Fruit fly (Drosophila melanogaster) whole organism, wandering third instar larva: Measurements from ENCODE around the gene CG14856.

Source experiments
- Abd-B ChIP-seq: fragments of >200 bp; optimal IDR thresholded peaks from 2 replicates; lab custom pipeline; 2017; ENCODE audit warnings: missing biosample characterization, missing genetic modification characterization
- CG32264 ChIP-seq: fragments of 200-800 bp; sonication (Bioruptor generic); optimal IDR thresholded peaks from 2 replicates; lab custom pipeline; 2016; ENCODE audit warnings: missing biosample characterization, missing genetic modification characterization
- CG9705 ChIP-seq: fragments of 200-800 bp; sonication (Bioruptor generic); optimal IDR thresholded peaks from 2 replicates; lab custom pipeline; 2018; ENCODE audit warnings: missing biosample characterization, mild to moderate bottlenecking, missing genetic modification characterization
- CrebA ChIP-seq: fragments of 200-800 bp; sonication (Bioruptor generic); optimal IDR thresholded peaks from 2 replicates; lab custom pipeline; 2016; ENCODE audit warnings: missing biosample characterization, mild to moderate bottlenecking, missing genetic modification characterization, borderline replicate concordance
- Dfd ChIP-seq: fragments of >200 bp; optimal IDR thresholded peaks from 2 replicates; lab custom pipeline; 2017; ENCODE audit warnings: missing biosample characterization, missing genetic modification characterization
- GATAd ChIP-seq: sonication (Bioruptor generic); optimal IDR thresholded peaks from 2 replicates; lab custom pipeline; 2016; ENCODE audit warnings: missing biosample characterization, missing genetic modification characterization
- HLH106 ChIP-seq: fragments of 200-800 bp; optimal IDR thresholded peaks from 3 replicates; lab custom pipeline; 2019; ENCODE audit warnings: missing biosample characterization, mild to moderate bottlenecking, missing genetic modification characterization, moderate library complexity
- Hnf4 ChIP-seq: fragments of 200-800 bp; sonication (Bioruptor generic); optimal IDR thresholded peaks from 2 replicates; lab custom pipeline; 2016; ENCODE audit warnings: missing biosample characterization, mild to moderate bottlenecking, missing genetic modification characterization
- Hr78 ChIP-seq: fragments of >200 bp; optimal IDR thresholded peaks from 2 replicates; lab custom pipeline; 2017; ENCODE audit warnings: missing biosample characterization, missing genetic modification characterization
- Jra ChIP-seq: sonication (Bioruptor generic); optimal IDR thresholded peaks from 2 replicates; lab custom pipeline; 2016; ENCODE audit warnings: missing biosample characterization, missing genetic modification characterization
- Mio ChIP-seq: sonication (Bioruptor generic); optimal IDR thresholded peaks from 2 replicates; lab custom pipeline; 2016; ENCODE audit warnings: missing biosample characterization, missing genetic modification characterization
- Myc ChIP-seq: fragments of >200 bp; optimal IDR thresholded peaks from 2 replicates; lab custom pipeline; 2017
- N ChIP-seq: fragments of >200 bp; optimal IDR thresholded peaks from 2 replicates; lab custom pipeline; 2018; ENCODE audit warnings: missing biosample characterization, missing external identifiers, missing genetic modification characterization
- OdsH ChIP-seq: fragments of 200-800 bp; sonication (Bioruptor generic); optimal IDR thresholded peaks from 2 replicates; lab custom pipeline; 2016; ENCODE audit warnings: missing biosample characterization, mild to moderate bottlenecking, missing genetic modification characterization
- Rel ChIP-seq, 2 experiments: fragments of 200-800 bp; sonication (Bioruptor generic) in 1 of 2; optimal IDR thresholded peaks; 2 replicates in 1 of 2; 3 replicates in 1 of 2; lab custom pipeline; 2016 to 2019; ENCODE audit warnings: mild to moderate bottlenecking in 2 of 2, missing biosample characterization in 2 of 2, missing genetic modification characterization in 2 of 2, moderate library complexity in 1 of 2
- Sp1 ChIP-seq: fragments of 200-800 bp; sonication (Bioruptor generic); optimal IDR thresholded peaks from 3 replicates; lab custom pipeline; 2019; ENCODE audit warnings: missing biosample characterization, mild to moderate bottlenecking, missing genetic modification characterization, moderate library complexity
- Vsx2 ChIP-seq: fragments of 200-300, 225-300 bp; sonication (Bioruptor generic); optimal IDR thresholded peaks from 2 replicates; lab custom pipeline; 2018; ENCODE audit warnings: missing biosample characterization, missing genetic modification characterization; ENCODE audit not compliant: partially characterized antibody
- br ChIP-seq: fragments of 200-800 bp; sonication (Bioruptor generic); optimal IDR thresholded peaks from 2 replicates; lab custom pipeline; 2016; ENCODE audit warnings: missing biosample characterization, missing genetic modification characterization
- brk ChIP-seq: fragments of 200-800 bp; sonication (Bioruptor generic); optimal IDR thresholded peaks from 2 replicates; lab custom pipeline; 2016; ENCODE audit warnings: missing biosample characterization, mild to moderate bottlenecking, missing genetic modification characterization
- dl ChIP-seq, 2 experiments: fragments of 175-275, 200-275 bp in 1 of 2; fragments of 200-275 bp in 1 of 2; sonication (Bioruptor generic); optimal IDR thresholded peaks; lab custom pipeline; 2018; ENCODE audit warnings: mild to moderate bottlenecking in 2 of 2, missing biosample characterization in 2 of 2, missing genetic modification characterization in 2 of 2, moderate library complexity in 2 of 2; ENCODE audit not compliant: partially characterized antibody in 2 of 2, insufficient read depth in 1 of 2
- dmrt93B ChIP-seq: fragments of 200-800 bp; sonication (Bioruptor generic); optimal IDR thresholded peaks from 2 replicates; lab custom pipeline; 2018; ENCODE audit warnings: missing biosample characterization, mild to moderate bottlenecking, missing genetic modification characterization
- dsf ChIP-seq: sonication (Bioruptor generic); optimal IDR thresholded peaks from 2 replicates; lab custom pipeline; 2016; ENCODE audit warnings: missing biosample characterization, missing genetic modification characterization, borderline replicate concordance
- ey ChIP-seq: fragments of 200-800 bp; sonication (Bioruptor generic); optimal IDR thresholded peaks from 2 replicates; lab custom pipeline; 2016; ENCODE audit warnings: missing biosample characterization, missing genetic modification characterization
- foxo ChIP-seq, 2 experiments: fragments of 200-800 bp; sonication (Bioruptor generic); optimal IDR thresholded peaks; 2 replicates in 1 of 2; 3 replicates in 1 of 2; lab custom pipeline; 2016 to 2017; ENCODE audit warnings: missing biosample characterization in 2 of 2, missing genetic modification characterization in 2 of 2
- fru ChIP-seq: fragments of 200-800 bp; sonication (Bioruptor generic); optimal IDR thresholded peaks from 3 replicates; lab custom pipeline; 2016; ENCODE audit warnings: missing biosample characterization, mild to moderate bottlenecking, missing genetic modification characterization
- h ChIP-seq: fragments of 200-800 bp; sonication (Bioruptor generic); optimal IDR thresholded peaks from 3 replicates; lab custom pipeline; 2016; ENCODE audit warnings: missing biosample characterization, mild to moderate bottlenecking, missing genetic modification characterization
- jim ChIP-seq: fragments of 175-275, 200-325 bp; sonication (Bioruptor generic); optimal IDR thresholded peaks from 2 replicates; lab custom pipeline; 2016; ENCODE audit warnings: missing biosample characterization, mild to moderate bottlenecking, missing genetic modification characterization
- lola ChIP-seq: fragments of >200 bp; optimal IDR thresholded peaks from 2 replicates; lab custom pipeline; 2017; ENCODE audit warnings: missing biosample characterization, missing genetic modification characterization
- pan ChIP-seq: fragments of >200 bp; optimal IDR thresholded peaks from 2 replicates; lab custom pipeline; 2017
- psq ChIP-seq: fragments of 200-800 bp; sonication (Bioruptor generic); optimal IDR thresholded peaks from 3 replicates; lab custom pipeline; 2017; ENCODE audit warnings: missing biosample characterization, mild to moderate bottlenecking, missing genetic modification characterization, moderate library complexity
- rgr ChIP-seq: fragments of 200-800 bp; sonication (Bioruptor generic); optimal IDR thresholded peaks from 3 replicates; lab custom pipeline; 2016; ENCODE audit warnings: missing biosample characterization, mild to moderate bottlenecking, missing genetic modification characterization
- sage ChIP-seq: fragments of 200-800 bp; sonication (Bioruptor generic); optimal IDR thresholded peaks from 2 replicates; lab custom pipeline; 2016; ENCODE audit warnings: missing biosample characterization, mild to moderate bottlenecking, missing genetic modification characterization
- sv ChIP-seq: fragments of 200-800 bp; sonication (Bioruptor generic); optimal IDR thresholded peaks from 3 replicates; lab custom pipeline; 2016; ENCODE audit warnings: missing biosample characterization, missing genetic modification characterization
- tai ChIP-seq: sonication (Bioruptor generic); optimal IDR thresholded peaks from 2 replicates; lab custom pipeline; 2016; ENCODE audit warnings: missing biosample characterization, missing genetic modification characterization
- usp ChIP-seq: fragments of >200 bp; optimal IDR thresholded peaks from 2 replicates; lab custom pipeline; 2017; ENCODE audit warnings: missing biosample characterization, missing genetic modification characterization
- woc ChIP-seq: sonication (Bioruptor generic); optimal IDR thresholded peaks from 2 replicates; lab custom pipeline; 2016; ENCODE audit warnings: missing biosample characterization, mild to moderate bottlenecking, missing genetic modification characterization

The CG14856 gene

DNA sequence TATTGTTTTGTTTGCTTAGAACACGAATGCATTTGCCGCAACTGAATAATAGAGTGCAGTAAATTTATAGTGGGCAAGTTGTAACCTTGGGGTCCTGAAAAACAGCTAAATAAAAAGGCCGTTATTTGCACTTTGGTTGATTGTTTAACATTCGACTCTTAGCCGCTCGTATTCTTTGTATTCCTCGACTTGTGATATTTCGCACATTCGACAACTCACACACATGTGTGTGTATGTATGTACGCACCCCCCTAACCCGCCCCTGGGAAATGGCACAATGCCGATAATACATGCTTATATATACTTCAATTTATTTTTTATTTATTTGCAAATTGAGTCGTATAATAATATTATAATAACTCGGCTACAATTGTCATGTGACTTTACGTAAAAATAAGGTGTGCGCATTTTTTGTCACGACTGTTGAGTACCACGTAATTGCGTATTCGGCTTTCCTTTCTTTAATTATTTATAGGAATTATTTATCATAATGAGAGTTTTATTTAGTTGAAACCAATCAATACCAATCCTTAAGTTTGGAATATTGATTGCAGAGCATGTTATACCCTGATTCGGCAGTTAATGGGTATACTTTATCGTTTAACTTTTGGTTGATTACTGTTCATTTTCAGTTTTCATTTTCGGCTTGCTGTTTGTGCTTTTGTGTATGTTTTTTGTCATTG lies 43.8 kb upstream of the CG14856 start:
- TF ChIP-seq CG32264 (GFP tag; lab: Kevin White, UChicago): peak; percentile 61
- TF ChIP-seq jim (GFP tag; lab: Kevin White, UChicago): no peak
- peak; percentile 36 for TF ChIP-seq pan (lab: Kevin White, UChicago)
- TF ChIP-seq Hr78 (GFP tag; lab: Kevin White, UChicago): no peak
- peak; percentile 68 for TF ChIP-seq rgr (GFP tag; lab: Kevin White, UChicago)
- TF ChIP-seq br (GFP tag; lab: Kevin White, UChicago): peak; percentile 71
- TF ChIP-seq woc (GFP tag; lab: Kevin White, UChicago): peak; percentile 46
- peak; percentile 62 for TF ChIP-seq dmrt93B (GFP tag; lab: Kevin White, UChicago)
- TF ChIP-seq HLH106 (tag; lab: Kevin White, UChicago): peak; percentile 81
- TF ChIP-seq Vsx2 (GFP tag; lab: Kevin White, UChicago): no peak
- TF ChIP-seq CrebA (GFP tag; lab: Kevin White, UChicago): no peak
- peak; percentile 22 for TF ChIP-seq sv (GFP tag; lab: Kevin White, UChicago)
- TF ChIP-seq h (GFP tag; lab: Kevin White, UChicago): peak; percentile 86
- peak; percentile 76 for TF ChIP-seq Sp1 (GFP tag; lab: Kevin White, UChicago)
- peak; percentile 72 for TF ChIP-seq OdsH
- peak; percentile 30 for TF ChIP-seq brk (GFP tag; lab: Kevin White, UChicago)
- TF ChIP-seq sage (GFP tag; lab: Kevin White, UChicago): peak; percentile 67
- TF ChIP-seq Hnf4 (GFP tag; lab: Kevin White, UChicago): peak; percentile 48
- TF ChIP-seq N (GFP tag; lab: Kevin White, UChicago): no peak
- peak in 1 of 2 experiments; percentile 86 for TF ChIP-seq foxo (GFP tag; optimal IDR thresholded peaks at IDR 0.05; lab: Kevin White, UChicago)
- TF ChIP-seq usp (GFP tag; lab: Kevin White, UChicago): no peak
- peak; percentile 55 for TF ChIP-seq Rel (GFP tag; optimal IDR thresholded peaks at IDR 0.05; lab: Kevin White, UChicago)
- peak; percentile 23 for TF ChIP-seq Rel (tag; optimal IDR thresholded peaks at IDR 0.05; lab: Kevin White, UChicago)
- TF ChIP-seq ey: peak; percentile 69
- peak; percentile 73 for TF ChIP-seq psq (GFP tag; lab: Kevin White, UChicago)
- TF ChIP-seq fru (GFP tag; lab: Kevin White, UChicago): peak; percentile 78
- TF ChIP-seq GATAd (GFP tag; lab: Kevin White, UChicago): no peak
- TF ChIP-seq CG9705: peak; percentile 2
- TF ChIP-seq tai: no peak

dm6 chr3R:14756040-14756439 lies 42.7 kb upstream of the CG14856 start:
- no peak for TF ChIP-seq woc (GFP tag; lab: Kevin White, UChicago)

DNA sequence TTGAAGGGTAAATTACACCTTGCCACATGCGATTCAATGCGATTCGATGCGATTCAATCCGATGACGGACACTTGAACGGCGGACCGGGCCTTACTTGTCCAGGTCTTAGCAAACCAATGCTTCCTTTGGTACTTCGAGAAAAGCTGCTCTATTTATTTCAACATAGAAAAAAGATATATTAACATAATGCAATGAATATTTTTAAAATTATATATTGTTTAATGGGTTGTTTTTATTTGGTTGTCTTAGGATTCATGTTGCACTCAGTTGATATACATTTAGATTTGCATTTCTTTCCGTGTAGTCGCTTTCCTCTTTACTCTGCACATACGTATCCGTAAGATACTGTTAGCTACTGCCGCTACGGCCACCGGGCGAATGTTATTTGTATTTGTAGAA lies 40.5 kb upstream of the CG14856 start:
- no peak for TF ChIP-seq tai
- no peak for TF ChIP-seq sv (GFP tag; lab: Kevin White, UChicago)
- TF ChIP-seq OdsH: no peak
- TF ChIP-seq Mio (GFP tag; lab: Kevin White, UChicago): no peak
- TF ChIP-seq Vsx2 (GFP tag; lab: Kevin White, UChicago): no peak
- no peak for TF ChIP-seq Abd-B (GFP tag; lab: Kevin White, UChicago)
- TF ChIP-seq woc (GFP tag; lab: Kevin White, UChicago): no peak
- TF ChIP-seq lola: no peak
- TF ChIP-seq Dfd (GFP tag; lab: Kevin White, UChicago): no peak
- no peak for TF ChIP-seq brk (GFP tag; lab: Kevin White, UChicago)
- no peak for TF ChIP-seq Hr78 (GFP tag; lab: Kevin White, UChicago)
- TF ChIP-seq Myc (lab: Kevin White, UChicago): no peak
- no peak for TF ChIP-seq sage (GFP tag; lab: Kevin White, UChicago)
- TF ChIP-seq HLH106 (tag; lab: Kevin White, UChicago): no peak
- no peak for TF ChIP-seq CrebA (GFP tag; lab: Kevin White, UChicago)
- TF ChIP-seq dmrt93B (GFP tag; lab: Kevin White, UChicago): no peak
- TF ChIP-seq rgr (GFP tag; lab: Kevin White, UChicago): no peak

DNA sequence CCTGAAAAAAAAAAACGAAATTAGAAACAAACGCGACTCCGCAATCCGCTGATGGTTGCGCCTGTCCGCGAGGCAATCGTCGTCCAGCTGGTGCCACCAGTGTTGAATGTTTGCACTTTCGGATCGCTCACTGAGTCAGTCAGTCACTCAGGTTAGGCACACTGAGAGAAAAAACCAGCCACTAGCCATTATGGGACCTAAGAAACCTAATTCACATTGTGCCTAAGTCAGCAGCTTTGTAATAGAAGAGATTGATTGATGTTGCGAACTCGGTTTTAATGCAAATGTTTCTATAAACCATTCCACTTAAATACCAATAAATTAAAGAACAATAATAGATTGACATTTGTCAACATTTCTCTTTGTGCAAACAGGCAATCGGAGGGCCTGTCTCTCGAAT lies 37.7 kb upstream of the CG14856 start:
- TF ChIP-seq Jra (GFP tag; lab: Kevin White, UChicago) (no peak), sv (GFP tag; lab: Kevin White, UChicago) (no peak), Abd-B (GFP tag; lab: Kevin White, UChicago) (no peak), dsf (GFP tag; lab: Kevin White, UChicago) (no peak), jim (GFP tag; lab: Kevin White, UChicago) (no peak), dl (GFP tag; optimal IDR thresholded peaks at IDR 0.05; lab: Kevin White, UChicago; ENCODE audit: insufficient read depth in 1 of 2, partially characterized antibody in 2 of 2) (no peak), h (GFP tag; lab: Kevin White, UChicago) (no peak), Mio (GFP tag; lab: Kevin White, UChicago) (no peak)
